Fruit fly (Drosophila melanogaster): Measurements from ENCODE around the gene mRpL2.

Gene mRpL2

DNA sequence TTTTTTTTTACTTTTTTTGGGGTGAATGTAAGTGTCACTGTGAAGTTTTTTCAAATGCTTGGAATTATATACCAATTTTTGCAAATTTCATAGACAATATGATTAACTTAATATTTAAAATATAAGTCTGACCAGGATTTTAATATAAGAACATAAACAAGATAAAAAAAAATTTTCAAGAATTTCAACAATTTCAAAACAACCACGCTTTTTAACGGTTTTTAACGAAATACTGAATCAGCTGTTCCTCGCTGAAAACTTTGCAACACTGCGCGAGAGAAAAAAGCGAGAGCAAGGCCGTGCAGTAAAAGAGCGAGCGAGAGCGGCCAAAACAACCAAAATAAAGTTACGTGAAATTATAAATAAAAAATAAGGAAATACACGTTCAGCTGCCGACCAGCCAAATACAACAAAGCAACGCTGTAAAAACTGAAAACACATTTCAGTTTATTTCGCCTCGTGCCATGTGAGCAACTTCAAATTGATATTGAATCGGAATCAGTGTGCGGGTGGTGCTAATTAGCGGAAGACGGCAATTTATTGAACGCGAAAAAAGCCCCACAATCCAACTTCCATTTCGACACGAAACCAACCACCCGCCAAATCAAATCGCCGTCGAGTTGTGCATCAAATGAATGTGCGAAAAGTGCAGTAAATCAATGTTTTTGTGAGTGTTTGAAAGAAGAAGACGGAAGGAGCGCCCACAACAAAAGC, 24.3 kb upstream of the mRpL2 start, which contains the start of the genes CG46439, Iyd and CG33947 (continued):
- TF ChIP-seq CG1792 (GFP tag; optimal IDR thresholded peaks at IDR 0.05) (no peak), CG9609 (GFP tag; optimal IDR thresholded peaks at IDR 0.05) (no peak), CTCF (GFP tag; optimal IDR thresholded peaks at IDR 0.05) (peak; percentile 23), ato (GFP tag; IDR thresholded peaks at IDR 0.05; ENCODE audit: partially characterized antibody) (0 out of 2 replicates have a peak, but pooled peaks have one; percentile 28), pita (GFP tag; optimal IDR thresholded peaks at IDR 0.05) (no peak), CG3838 (GFP tag; optimal IDR thresholded peaks at IDR 0.05) (no peak), CG10543 (GFP tag; optimal IDR thresholded peaks at IDR 0.05) (peak; percentile 25), vvl (GFP tag; IDR thresholded peaks at IDR 0.05) (peak; percentile 14; the same call in 1 of the 2 replicates), Hr39 (optimal IDR thresholded peaks at IDR 0.05) (no peak), CG15696 (tag; optimal IDR thresholded peaks at IDR 0.05) (no peak), emc (GFP tag; optimal IDR thresholded peaks at IDR 0.05) (no peak), Xrp1 (GFP tag; IDR thresholded peaks at IDR 0.05) (0 out of 2 replicates have a peak, but pooled peaks have one; percentile 19), CG9817 (tag; optimal IDR thresholded peaks at IDR 0.05) (no peak), CG13775 (GFP tag; optimal IDR thresholded peaks at IDR 0.05) (no peak), TFAM (GFP tag; optimal IDR thresholded peaks at IDR 0.05) (no peak), al (GFP tag; IDR thresholded peaks at IDR 0.05) (no peak), Lpt (GFP tag; optimal IDR thresholded peaks at IDR 0.05) (no peak), CG6272 (GFP tag; IDR thresholded peaks at IDR 0.05) (no peak), Awh (GFP tag; IDR thresholded peaks at IDR 0.05) (no peak), lmd (GFP tag; IDR thresholded peaks at IDR 0.05) (no peak), toy (GFP tag; IDR thresholded peaks at IDR 0.05) (no peak), CG11696 (GFP tag; IDR thresholded peaks at IDR 0.05) (no peak), ttk (GFP tag; IDR thresholded peaks at IDR 0.05) (no peak), Neu2 (GFP tag; optimal IDR thresholded peaks at IDR 0.05; ENCODE audit: borderline replicate concordance) (no peak), slp2 (GFP tag; optimal IDR thresholded peaks at IDR 0.05) (no peak), sens-2 (GFP tag; IDR thresholded peaks at IDR 0.05) (no peak), Six4 (GFP tag; optimal IDR thresholded peaks at IDR 0.05) (no peak), GATAe (GFP tag; conservative IDR thresholded peaks at IDR 0.05) (no peak), odd (GFP tag; optimal IDR thresholded peaks at IDR 0.05) (no peak), CG14965 (GFP tag; optimal IDR thresholded peaks at IDR 0.05; ENCODE audit: borderline replicate concordance) (no peak), CkIIα-i1 (GFP tag; IDR thresholded peaks at IDR 0.05) (no peak), sd (tag; optimal IDR thresholded peaks at IDR 0.05) (no peak), Fer3 (tag; optimal IDR thresholded peaks at IDR 0.05) (no peak), Eip74EF (GFP tag; optimal IDR thresholded peaks at IDR 0.05) (peak in 1 of 2 experiments; percentile 68), CG18599 (GFP tag; optimal IDR thresholded peaks at IDR 0.05) (no peak), Hr78 (GFP tag; optimal IDR thresholded peaks at IDR 0.05) (no peak), otp (GFP tag; IDR thresholded peaks at IDR 0.05) (no peak), CG4820 (GFP tag; optimal IDR thresholded peaks at IDR 0.05) (no peak), da (GFP tag; optimal IDR thresholded peaks at IDR 0.05) (no peak), zfh1 (GFP tag; IDR thresholded peaks at IDR 0.05) (0 out of 3 replicates have a peak, but pooled peaks have one; percentile 32), CG3726 (GFP tag; IDR thresholded peaks at IDR 0.05) (no peak), sisA (GFP tag; IDR thresholded peaks at IDR 0.05) (no peak), ems (GFP tag; optimal IDR thresholded peaks at IDR 0.05) (peak; percentile 9), ac (GFP tag; optimal IDR thresholded peaks at IDR 0.05) (no peak), ara (GFP tag; IDR thresholded peaks at IDR 0.05) (no peak), lab (GFP tag; optimal IDR thresholded peaks at IDR 0.05) (peak; percentile 35), fd102C (GFP tag; optimal IDR thresholded peaks at IDR 0.05) (no peak), Fer1 (GFP tag; optimal IDR thresholded peaks at IDR 0.05) (peak; percentile 70), zen2 (GFP tag; IDR thresholded peaks at IDR 0.05; ENCODE audit: partially characterized antibody) (no peak; the same call in 2 of the 3 replicates), Mes4 (GFP tag; optimal IDR thresholded peaks at IDR 0.05) (no peak), CG1233 (GFP tag; optimal IDR thresholded peaks at IDR 0.05) (no peak)

All from whole organism, embryonic.